Worm (Caenorhabditis elegans): Measurements from ENCODE around the gene F37A4.3.

ce11 chrIII:6705515-6705914 lies 12.9 kb upstream of the F37A4.3 start, which contains the start of gene F37A4.6:
- TF ChIP-seq unc-62 (GFP tag; optimal IDR thresholded peaks at IDR 0.05) (no peak), elt-3 (tag; optimal IDR thresholded peaks at IDR 0.05) (no peak), nhr-76 (tag; optimal IDR thresholded peaks at IDR 0.05) (no peak)
